Worm (Caenorhabditis elegans): ENCODE measurements around the gene cytb-5.1.
A peak's percentile ranks its signal among the peaks of the same experiment; 100 is the strongest.

Gene cytb-5.1

ce11 chrX:13986307-13986706, 15.4 kb upstream of the cytb-5.1 start, which contains the start of gene irld-24:
TSS of gene irld-24 (plus strand) at chrX:13986607.
- TF ChIP-seq K12H6.12 (tag; optimal IDR thresholded peaks at IDR 0.05): no peak
- no peak for TF ChIP-seq K11D2.4 (GFP tag; IDR thresholded peaks at IDR 0.05)
- TF ChIP-seq nhr-90 (tag; optimal IDR thresholded peaks at IDR 0.05): no peak
- TF ChIP-seq lsl-1 (GFP tag; optimal IDR thresholded peaks at IDR 0.05): no peak
- TF ChIP-seq ceh-27 (GFP tag; optimal IDR thresholded peaks at IDR 0.05): no peak
- TF ChIP-seq gei-17 (GFP tag; optimal IDR thresholded peaks at IDR 0.05): no peak
- no peak for TF ChIP-seq let-526 (GFP tag; IDR thresholded peaks at IDR 0.05)
- TF ChIP-seq ZK185.1 (tag; optimal IDR thresholded peaks at IDR 0.05; ENCODE audit: poor library complexity, severe bottlenecking): no peak
- no peak for TF ChIP-seq hlh-12 (tag; optimal IDR thresholded peaks at IDR 0.05)
- no peak for TF ChIP-seq attf-3 (GFP tag; conservative IDR thresholded peaks at IDR 0.05)
- TF ChIP-seq ceh-58 (GFP tag; IDR thresholded peaks at IDR 0.05): no peak
- no peak for TF ChIP-seq hlh-26 (GFP tag; conservative IDR thresholded peaks at IDR 0.05)
- TF ChIP-seq ceh-91 (GFP tag; IDR thresholded peaks at IDR 0.05): no peak
- TF ChIP-seq ama-1 (optimal IDR thresholded peaks at IDR 0.05): no peak
- no peak for TF ChIP-seq ama-1 (GFP tag; optimal IDR thresholded peaks at IDR 0.05)
- no peak for TF ChIP-seq nfya-2 (GFP tag; IDR thresholded peaks at IDR 0.05)
- TF ChIP-seq somi-1 (GFP tag; optimal IDR thresholded peaks at IDR 0.05): no peak
- no peak for TF ChIP-seq xnd-1 (tag; optimal IDR thresholded peaks at IDR 0.05)
- TF ChIP-seq aptf-2 (GFP tag; conservative IDR thresholded peaks at IDR 0.05): no peak
- no peak for TF ChIP-seq zfh-2 (GFP tag; conservative IDR thresholded peaks at IDR 0.05)

DNA sequence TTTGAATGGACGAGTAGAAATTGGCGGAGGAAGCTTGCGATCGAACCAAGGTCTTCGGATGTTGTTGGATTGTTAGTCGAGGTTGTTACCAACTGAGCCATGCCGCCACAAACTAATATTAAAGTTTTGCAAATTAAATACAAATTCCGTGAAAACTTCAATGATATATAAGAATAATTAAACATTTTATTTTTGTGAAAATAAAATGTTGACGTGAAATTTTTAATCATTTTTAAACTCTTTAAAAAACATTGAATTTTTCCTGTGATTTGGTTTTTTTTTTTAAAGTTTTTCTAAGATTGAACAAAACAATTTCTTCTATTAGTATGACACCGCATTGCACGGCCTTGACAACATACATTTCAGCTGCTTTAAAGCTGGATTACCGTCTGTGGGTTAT, 11.0 kb upstream of the cytb-5.1 start, which contains the start of gene C31E10.11:
Gene C31E10.11 (minus strand): TSS at position 101 of the 400 bp plus-strand sequence.
- no peak for TF ChIP-seq snpc-3.4 (tag; optimal IDR thresholded peaks at IDR 0.05)
- TF ChIP-seq rpc-1 (optimal IDR thresholded peaks at IDR 0.05): no peak
- TF ChIP-seq rpc-1 (tag; optimal IDR thresholded peaks at IDR 0.05): peak; percentile 56
- no peak for TF ChIP-seq K11D2.4 (GFP tag; IDR thresholded peaks at IDR 0.05)
- no peak for TF ChIP-seq attf-3 (GFP tag; conservative IDR thresholded peaks at IDR 0.05)

- TF ChIP-seq hmg-1.2 (GFP tag; IDR thresholded peaks at IDR 0.05): peak; percentile 85
- no peak for TF ChIP-seq nfya-2 (GFP tag; IDR thresholded peaks at IDR 0.05)
These were observed 5.8 kb upstream of the cytb-5.1 start, which contains the start of the genes C31E10.5 and C31E10.6 for ce11 chrX:13995803-13996388. TSS of gene C31E10.5 (minus strand) at chrX:13995834. TSS of gene C31E10.6 (plus strand) at chrX:13996338.

ce11 chrX:14000198-14000748, 1.5 kb upstream of the cytb-5.1 start:
- TF ChIP-seq hmg-1.2 (GFP tag; IDR thresholded peaks at IDR 0.05): no peak
- TF ChIP-seq nhr-80 (tag; optimal IDR thresholded peaks at IDR 0.05): peak; percentile 78
- TF ChIP-seq unc-130 (GFP tag; optimal IDR thresholded peaks at IDR 0.05): no peak
- peak; percentile 9 for TF ChIP-seq lin-40 (tag; optimal IDR thresholded peaks at IDR 0.05)
- no peak for TF ChIP-seq F57C9.4 (tag; optimal IDR thresholded peaks at IDR 0.05)
- TF ChIP-seq nhr-120 (GFP tag; IDR thresholded peaks at IDR 0.05): no peak
- no peak for TF ChIP-seq F23B12.7 (tag; optimal IDR thresholded peaks at IDR 0.05; ENCODE audit: insufficient read depth)
- no peak for TF ChIP-seq F52B5.7 (tag; optimal IDR thresholded peaks at IDR 0.05)

DNA sequence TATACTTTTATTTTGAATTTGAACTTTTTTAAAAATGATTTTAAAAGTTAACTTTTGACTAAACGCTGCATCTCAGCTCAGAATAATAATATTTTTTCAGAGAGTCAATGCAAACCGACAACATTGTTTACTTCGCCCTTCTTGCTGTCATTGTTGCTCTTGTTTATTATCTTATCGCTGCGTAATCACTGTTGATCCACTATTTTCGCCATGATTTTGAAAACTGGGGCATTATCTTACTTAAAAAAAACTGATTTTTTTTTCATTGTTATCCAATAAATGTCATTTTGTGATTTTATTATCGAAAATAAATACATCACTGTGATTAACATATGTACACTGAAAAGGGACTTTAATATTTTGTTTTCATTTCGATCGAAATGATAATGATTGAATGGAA, 1.0 kb downstream of the cytb-5.1 start:
- no peak for TF ChIP-seq ccch-3 (GFP tag; optimal IDR thresholded peaks at IDR 0.05)
- no peak for TF ChIP-seq die-1 (tag; optimal IDR thresholded peaks at IDR 0.05)
- TF ChIP-seq B0336.3 (GFP tag; IDR thresholded peaks at IDR 0.05): no peak
